Worm (Caenorhabditis elegans) whole organism, mixed stage, embryonic: Measurements from ENCODE around the gene M151.7.

Experiments
- M03D4.4 ChIP-seq: sonication (generic microtip); optimal IDR thresholded peaks from 2 replicates; lab custom pipeline; 2017; ENCODE audit warnings: mild to moderate bottlenecking, missing genetic modification characterization, missing compliant biosample characterization
- bed-3 ChIP-seq: fragments of 200-800 bp; sonication (Bioruptor generic); optimal IDR thresholded peaks from 3 replicates; lab custom pipeline; 2018; ENCODE audit warnings: mild to moderate bottlenecking, missing genetic modification characterization, moderate library complexity, missing compliant biosample characterization
- blmp-1 ChIP-seq: fragments of 150-350 bp; optimal IDR thresholded peaks from 2 replicates; lab custom pipeline; 2014; ENCODE audit warnings: missing biosample characterization, missing genetic modification characterization
- ceh-39 ChIP-seq: fragments of 150-350 bp; optimal IDR thresholded peaks from 2 replicates; lab custom pipeline; 2014; ENCODE audit warnings: missing biosample characterization, missing genetic modification characterization
- ceh-43 ChIP-seq: fragments of 200-800 bp; sonication (Bioruptor generic); optimal IDR thresholded peaks from 2 replicates; lab custom pipeline; 2018; ENCODE audit warnings: mild to moderate bottlenecking, missing genetic modification characterization, moderate library complexity, missing compliant biosample characterization
- ceh-83 ChIP-seq: fragments of 200-800 bp; sonication (Bioruptor generic); optimal IDR thresholded peaks from 2 replicates; lab custom pipeline; 2018; ENCODE audit warnings: mild to moderate bottlenecking, missing genetic modification characterization, missing compliant biosample characterization
- cnd-1 ChIP-seq: fragments of 200-800 bp; sonication (Bioruptor generic); optimal IDR thresholded peaks from 2 replicates; lab custom pipeline; 2018; ENCODE audit warnings: mild to moderate bottlenecking, missing genetic modification characterization, missing compliant biosample characterization
- drap-1 ChIP-seq: fragments of 200-800 bp; sonication (Bioruptor generic); optimal IDR thresholded peaks from 3 replicates; lab custom pipeline; 2018; ENCODE audit warnings: mild to moderate bottlenecking, missing genetic modification characterization, missing compliant biosample characterization
- elt-1 ChIP-seq: sonication (generic microtip); optimal IDR thresholded peaks from 2 replicates; lab custom pipeline; 2017; ENCODE audit warnings: missing genetic modification characterization, mild to moderate bottlenecking, missing compliant biosample characterization, antibody characterized with exemption, moderate library complexity, borderline replicate concordance; ENCODE audit not compliant: insufficient read depth
- flh-1 ChIP-seq: fragments of 200-800 bp; sonication (Bioruptor generic); optimal IDR thresholded peaks from 2 replicates; lab custom pipeline; 2018; ENCODE audit warnings: mild to moderate bottlenecking, missing genetic modification characterization, moderate library complexity, missing compliant biosample characterization
- ham-2 ChIP-seq: fragments of 200-800 bp; sonication (Bioruptor generic); optimal IDR thresholded peaks from 2 replicates; lab custom pipeline; 2018; ENCODE audit warnings: mild to moderate bottlenecking, missing genetic modification characterization, missing compliant biosample characterization
- hlh-1 ChIP-seq: fragments of 150-350 bp; optimal IDR thresholded peaks from 2 replicates; lab custom pipeline; 2014; ENCODE audit warnings: missing biosample characterization, missing genetic modification reagents, missing genetic modification characterization
- lin-13 ChIP-seq: fragments of 150-350 bp; optimal IDR thresholded peaks from 2 replicates; lab custom pipeline; 2014; ENCODE audit warnings: missing biosample characterization, missing genetic modification characterization
- lsy-2 ChIP-seq: fragments of 150-350 bp; optimal IDR thresholded peaks from 2 replicates; lab custom pipeline; 2014; ENCODE audit warnings: missing biosample characterization, missing genetic modification characterization
- mab-5 ChIP-seq: fragments of 150-350 bp; optimal IDR thresholded peaks from 2 replicates; lab custom pipeline; 2014; ENCODE audit warnings: missing biosample characterization, missing genetic modification characterization
- mls-2 ChIP-seq: sonication (generic microtip); optimal IDR thresholded peaks from 2 replicates; lab custom pipeline; 2016; ENCODE audit warnings: mild to moderate bottlenecking, missing genetic modification characterization, moderate library complexity, missing compliant biosample characterization
- nhr-12 ChIP-seq: fragments of 150-350 bp; optimal IDR thresholded peaks from 2 replicates; lab custom pipeline; 2014; ENCODE audit warnings: missing biosample characterization, missing genetic modification characterization
- nhr-2 ChIP-seq: fragments of 150-350 bp; optimal IDR thresholded peaks from 2 replicates; lab custom pipeline; 2014; ENCODE audit warnings: missing biosample characterization, missing genetic modification characterization
- nhr-237 ChIP-seq: fragments of 150-350 bp; optimal IDR thresholded peaks from 2 replicates; lab custom pipeline; 2014; ENCODE audit warnings: missing biosample characterization, missing genetic modification characterization
- nhr-28 ChIP-seq: fragments of 150-350 bp; optimal IDR thresholded peaks from 2 replicates; lab custom pipeline; 2014; ENCODE audit warnings: missing biosample characterization, missing genetic modification characterization
- nhr-76 ChIP-seq: sonication (generic microtip); optimal IDR thresholded peaks from 2 replicates; lab custom pipeline; 2017; ENCODE audit warnings: missing biosample characterization, missing genetic modification characterization
- sem-2 ChIP-seq: fragments of 200-800 bp; sonication (Bioruptor generic); optimal IDR thresholded peaks from 2 replicates; lab custom pipeline; 2018; ENCODE audit warnings: mild to moderate bottlenecking, missing genetic modification characterization, missing compliant biosample characterization
- snpc-4 ChIP-seq: fragments of 150-350 bp; optimal IDR thresholded peaks from 2 replicates; lab custom pipeline; 2014; ENCODE audit warnings: missing biosample characterization, missing genetic modification characterization
- sptf-1 ChIP-seq: sonication (generic microtip); optimal IDR thresholded peaks from 2 replicates; lab custom pipeline; 2017; ENCODE audit warnings: mild to moderate bottlenecking, missing genetic modification characterization, moderate library complexity, missing compliant biosample characterization
- tbx-8 ChIP-seq: fragments of 200-800 bp; sonication (Bioruptor generic); optimal IDR thresholded peaks from 2 replicates; lab custom pipeline; 2018; ENCODE audit warnings: mild to moderate bottlenecking, missing genetic modification characterization, moderate library complexity, missing compliant biosample characterization
- unc-120 ChIP-seq: sonication (generic microtip); optimal IDR thresholded peaks from 2 replicates; lab custom pipeline; 2017; ENCODE audit warnings: missing genetic modification characterization, missing compliant biosample characterization; ENCODE audit not compliant: poor library complexity, severe bottlenecking
- unc-39 ChIP-seq: fragments of 150-350 bp; optimal IDR thresholded peaks from 2 replicates; lab custom pipeline; 2014; ENCODE audit warnings: missing biosample characterization, missing genetic modification characterization
- zip-8 ChIP-seq: fragments of 150-350 bp; optimal IDR thresholded peaks from 2 replicates; lab custom pipeline; 2014; ENCODE audit warnings: missing biosample characterization, missing genetic modification characterization

M151.7 gene

DNA sequence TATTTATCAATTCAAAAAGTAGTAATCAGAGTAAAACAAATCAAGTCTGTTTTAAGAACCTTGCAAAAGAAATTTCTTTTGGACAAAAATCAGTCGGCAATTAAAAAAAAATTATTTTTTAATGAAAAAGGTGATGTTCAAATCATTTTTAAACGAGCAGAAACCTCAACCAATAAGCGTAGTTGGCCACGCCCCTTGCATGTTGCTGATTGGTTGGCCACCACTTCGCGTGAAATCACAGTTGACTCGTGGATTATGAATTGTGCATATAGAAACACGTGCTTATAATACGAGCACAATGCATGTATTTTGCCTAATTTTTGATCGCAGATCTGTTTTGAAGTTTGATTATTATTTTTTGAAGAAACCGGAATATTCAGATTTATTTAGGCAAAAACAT lies 43.1 kb downstream of the M151.7 start:
- TF ChIP-seq zip-8 (no peak), cnd-1 (tag; lab: Kevin White, UChicago) (no peak), blmp-1 (tag; lab: Kevin White, UChicago) (no peak), flh-1 (GFP tag; lab: Kevin White, UChicago) (no peak), unc-39 (tag; lab: Kevin White, UChicago) (no peak)

DNA sequence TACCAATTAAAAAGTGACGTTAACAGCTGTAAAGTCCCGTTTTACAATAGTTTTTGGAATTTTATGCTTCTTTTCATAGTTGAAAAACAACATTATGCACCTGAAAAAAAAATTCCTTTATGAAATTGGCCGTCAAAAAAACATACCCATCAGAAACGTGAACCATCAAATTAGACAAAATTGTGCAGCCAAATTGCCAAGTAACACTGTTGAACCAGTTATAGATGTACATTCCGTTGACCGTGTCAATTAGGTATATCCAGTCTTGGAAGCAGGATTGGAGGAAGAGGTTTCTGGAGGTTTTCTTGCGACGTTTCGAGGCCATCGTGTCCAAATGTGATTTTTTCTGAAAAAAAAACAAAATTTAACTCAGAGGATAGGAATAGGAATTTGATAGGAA lies 47.2 kb downstream of the M151.7 start, which contains the start of gene srx-97:
Gene srx-97, minus strand, starts transcription at position 101 of the 400 bp plus-strand sequence.
- no peak for TF ChIP-seq nhr-2 (tag; lab: Kevin White, UChicago)
- TF ChIP-seq nhr-237 (tag; lab: Kevin White, UChicago) = no peak
- TF ChIP-seq lsy-2 (tag; lab: Kevin White, UChicago) = no peak
- no peak for TF ChIP-seq elt-1
- no peak for TF ChIP-seq blmp-1 (tag; lab: Kevin White, UChicago)
- no peak for TF ChIP-seq unc-39 (tag; lab: Kevin White, UChicago)
- no peak for TF ChIP-seq tbx-8 (GFP tag; lab: Kevin White, UChicago)
- no peak for TF ChIP-seq zip-8
- TF ChIP-seq sem-2 (GFP tag; lab: Kevin White, UChicago) = no peak

DNA sequence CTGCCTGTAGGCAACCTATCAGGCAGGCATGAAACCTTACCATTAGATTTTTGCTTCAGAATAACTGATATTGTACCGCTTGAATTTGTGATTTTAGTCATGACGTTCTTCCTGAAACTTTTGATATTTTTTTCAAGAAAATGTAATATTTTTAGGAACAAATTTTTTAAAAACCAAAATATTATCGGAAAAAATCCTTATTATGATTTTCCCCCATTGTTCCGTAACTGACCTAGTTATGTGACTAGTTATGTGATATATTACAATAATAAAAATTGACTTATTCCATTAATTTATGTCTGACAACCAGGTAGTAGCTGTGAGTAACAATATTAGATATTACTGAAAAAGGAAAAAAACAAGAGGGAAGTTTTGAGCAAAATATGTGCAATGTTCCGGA lies 48.8 kb downstream of the M151.7 start, which contains the start of gene srx-98:
Gene srx-98, minus strand, starts transcription at position 101 of the 400 bp plus-strand sequence.
- no peak for TF ChIP-seq lin-13 (tag; lab: Kevin White, UChicago)
- TF ChIP-seq ceh-43 = no peak
- TF ChIP-seq nhr-28 (tag; lab: Kevin White, UChicago) = no peak
- no peak for TF ChIP-seq nhr-2 (tag; lab: Kevin White, UChicago)
- TF ChIP-seq M03D4.4 (tag; lab: Kevin White, UChicago) = no peak
- no peak for TF ChIP-seq ceh-83
- no peak for TF ChIP-seq bed-3 (GFP tag; lab: Kevin White, UChicago)
- no peak for TF ChIP-seq blmp-1 (tag; lab: Kevin White, UChicago)
- no peak for TF ChIP-seq nhr-237 (tag; lab: Kevin White, UChicago)
- TF ChIP-seq tbx-8 (GFP tag; lab: Kevin White, UChicago) = no peak
- TF ChIP-seq cnd-1 (tag; lab: Kevin White, UChicago) = no peak
- TF ChIP-seq snpc-4 (tag; lab: Kevin White, UChicago) = no peak
- no peak for TF ChIP-seq drap-1 (GFP tag; lab: Kevin White, UChicago)
- no peak for TF ChIP-seq flh-1 (GFP tag; lab: Kevin White, UChicago)

DNA sequence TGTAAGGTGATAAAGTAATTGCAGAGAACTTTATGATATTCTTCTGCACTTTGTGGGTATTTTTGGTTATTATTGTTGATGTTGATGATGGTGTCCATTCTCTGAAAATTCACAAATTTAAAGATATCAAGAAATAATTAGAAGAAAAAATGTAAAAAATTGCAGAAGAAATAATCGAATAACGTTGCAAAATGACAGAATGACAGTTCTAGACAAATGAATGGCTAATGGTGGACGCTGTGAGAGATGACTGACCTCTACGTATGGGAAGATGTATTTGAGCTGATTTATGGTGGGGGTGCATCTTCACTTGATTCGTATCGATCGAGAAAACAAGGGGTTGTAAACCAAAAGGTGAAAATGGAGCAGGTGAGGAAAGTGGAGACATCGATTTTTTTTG lies 51.4 kb downstream of the M151.7 start, which contains the start of gene sea-1:
Gene sea-1, minus strand, starts transcription at position 101 of the 400 bp plus-strand sequence.
- TF ChIP-seq unc-120 (tag; lab: Kevin White, UChicago) = no peak
- TF ChIP-seq elt-1 = no peak
- TF ChIP-seq mab-5 = no peak
- no peak for TF ChIP-seq zip-8
- TF ChIP-seq ham-2 = no peak
- TF ChIP-seq lin-13 (tag; lab: Kevin White, UChicago) = no peak
- no peak for TF ChIP-seq nhr-76
- no peak for TF ChIP-seq bed-3 (GFP tag; lab: Kevin White, UChicago)
- no peak for TF ChIP-seq tbx-8 (GFP tag; lab: Kevin White, UChicago)
- no peak for TF ChIP-seq mls-2
- no peak for TF ChIP-seq sptf-1
- no peak for TF ChIP-seq ceh-39
- TF ChIP-seq cnd-1 (tag; lab: Kevin White, UChicago) = no peak
- TF ChIP-seq hlh-1 (tag; lab: Kevin White, UChicago) = no peak
- no peak for TF ChIP-seq nhr-12 (tag; lab: Kevin White, UChicago)
